Worm (Caenorhabditis elegans) whole organism, L3 larva: ENCODE measurements around the gene pax-3.

Source experiments
- nhr-28 ChIP-seq: fragments of 150-350 bp; optimal IDR thresholded peaks from 2 replicates; lab custom pipeline; 2014; ENCODE audit warnings: missing biosample characterization, missing genetic modification characterization
- tbx-2 ChIP-seq: sonication (generic microtip); optimal IDR thresholded peaks from 2 replicates; lab custom pipeline; 2016; ENCODE audit warnings: mild to moderate bottlenecking, missing genetic modification characterization, missing compliant biosample characterization

DNA sequence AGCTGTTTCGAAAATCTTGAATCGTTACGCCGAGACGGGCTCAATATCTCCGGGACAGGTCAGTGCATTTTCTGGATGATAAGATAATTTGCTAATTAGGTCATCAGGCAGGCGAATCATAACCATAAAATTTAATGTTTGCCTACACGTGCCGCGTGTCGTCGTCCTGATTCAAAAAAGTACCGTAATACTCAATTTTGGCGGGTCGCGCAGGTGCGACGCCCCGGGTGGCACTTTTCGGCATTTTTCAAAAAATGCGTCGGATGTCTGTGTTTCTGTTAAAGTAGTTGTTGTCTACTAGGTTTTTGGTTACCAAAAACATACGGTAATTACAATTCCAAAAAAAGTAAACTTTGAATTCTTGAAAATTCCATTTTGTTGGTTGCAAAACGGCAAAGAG, 1.1 kb downstream of the pax-3 start:
- TF ChIP-seq tbx-2 (tag; lab: Kevin White, UChicago) = no peak
- no peak for TF ChIP-seq nhr-28
